Fruit fly (Drosophila melanogaster) whole organism, embryonic: ENCODE results near the gene Ythdc1.

Experiments used
- Abd-B ChIP-seq: fragments of 200-800 bp; sonication (Bioruptor generic); optimal IDR thresholded peaks from 2 replicates; lab custom pipeline; 2018; ENCODE audit warnings: missing biosample characterization, mild to moderate bottlenecking, missing genetic modification characterization, moderate library complexity
- B-H2 ChIP-seq: fragments of 200-800 bp; sonication (Bioruptor generic); optimal IDR thresholded peaks from 2 replicates; lab custom pipeline; 2018; ENCODE audit warnings: missing biosample characterization, mild to moderate bottlenecking, missing genetic modification characterization
- Bgb ChIP-seq: fragments of 200-800 bp; sonication (Bioruptor generic); IDR thresholded peaks from 2 replicates; pipeline ENCODE4 v1.3.6; 2022; ENCODE audit warnings: missing biosample characterization, missing genetic modification characterization; ENCODE audit not compliant: partially characterized antibody
- CG10366 ChIP-seq: fragments of 200-800 bp; sonication (Bioruptor generic); IDR thresholded peaks from 2 replicates; pipeline ENCODE4 v1.3.6; 2022; ENCODE audit warnings: missing biosample characterization, missing genetic modification characterization
- CG11560 ChIP-seq: fragments of 200-800 bp; sonication (Bioruptor generic); IDR thresholded peaks from 3 replicates; pipeline ENCODE4 v1.3.6; 2022; ENCODE audit warnings: missing biosample characterization, missing genetic modification characterization
- CG12299 ChIP-seq: fragments of 200-800 bp; sonication (Bioruptor generic); optimal IDR thresholded peaks from 2 replicates; lab custom pipeline; 2018; ENCODE audit warnings: missing biosample characterization, mild to moderate bottlenecking, missing genetic modification characterization
- CG12942 ChIP-seq: fragments of 200-800 bp; sonication (Bioruptor generic); optimal IDR thresholded peaks from 3 replicates; lab custom pipeline; 2016; ENCODE audit warnings: missing biosample characterization, missing genetic modification characterization
- CG15479 ChIP-seq: fragments of 200-800 bp; sonication (Bioruptor generic); optimal IDR thresholded peaks from 3 replicates; lab custom pipeline; 2019; ENCODE audit warnings: missing biosample characterization, mild to moderate bottlenecking, missing genetic modification characterization, moderate library complexity
- CG17328 ChIP-seq: fragments of 200-800 bp; sonication (Bioruptor generic); IDR thresholded peaks from 2 replicates; pipeline ENCODE4 v1.3.6; 2022; ENCODE audit warnings: missing biosample characterization, missing genetic modification characterization
- CG17612 ChIP-seq: fragments of 200-800 bp; sonication (Bioruptor generic); IDR thresholded peaks from 2 replicates; pipeline ENCODE4 v1.3.6; 2022; ENCODE audit warnings: missing biosample characterization, missing genetic modification characterization
- CG18619 ChIP-seq: fragments of 200-800 bp; sonication (Bioruptor generic); optimal IDR thresholded peaks from 3 replicates; lab custom pipeline; 2017; ENCODE audit warnings: missing biosample characterization, mild to moderate bottlenecking, missing genetic modification characterization
- CG2120 ChIP-seq: fragments of 200-800 bp; sonication (Bioruptor generic); optimal IDR thresholded peaks from 3 replicates; lab custom pipeline; 2016; ENCODE audit warnings: missing biosample characterization, missing genetic modification characterization
- CG2889 ChIP-seq: fragments of 200-800 bp; sonication (Bioruptor generic); IDR thresholded peaks from 3 replicates; pipeline ENCODE4 v1.3.6; 2022; ENCODE audit warnings: missing biosample characterization, missing genetic modification characterization
- CG31224 ChIP-seq: fragments of 200-800 bp; sonication (Bioruptor generic); IDR thresholded peaks from 2 replicates; pipeline ENCODE4 v1.3.6; 2022; ENCODE audit warnings: missing biosample characterization, missing genetic modification characterization
- CG33213 ChIP-seq: fragments of 200-800 bp; sonication (Bioruptor generic); optimal IDR thresholded peaks from 3 replicates; lab custom pipeline; 2016; ENCODE audit warnings: missing biosample characterization, missing genetic modification characterization
- CG4424 ChIP-seq: fragments of 200-800 bp; sonication (Bioruptor generic); optimal IDR thresholded peaks from 3 replicates; lab custom pipeline; 2016; ENCODE audit warnings: missing biosample characterization, missing genetic modification characterization
- CG4730 ChIP-seq: fragments of 200-800 bp; sonication (Bioruptor generic); IDR thresholded peaks from 2 replicates; pipeline ENCODE4 v1.3.6; 2022; ENCODE audit warnings: missing biosample characterization, missing genetic modification characterization
- CG4820 ChIP-seq: fragments of 200-800 bp; sonication (Bioruptor generic); optimal IDR thresholded peaks from 3 replicates; lab custom pipeline; 2016; ENCODE audit warnings: missing biosample characterization, missing genetic modification characterization
- CG5245 ChIP-seq: fragments of 200-800 bp; sonication (Bioruptor generic); optimal IDR thresholded peaks from 3 replicates; lab custom pipeline; 2016; ENCODE audit warnings: missing biosample characterization, missing genetic modification characterization
- CG6175 ChIP-seq: fragments of 200-800 bp; sonication (Bioruptor generic); IDR thresholded peaks from 3 replicates; pipeline ENCODE4 v1.3.6; 2022; ENCODE audit warnings: missing biosample characterization, missing genetic modification characterization
- CG7271 ChIP-seq: fragments of 200-800 bp; sonication (Bioruptor generic); optimal IDR thresholded peaks from 2 replicates; lab custom pipeline; 2018; ENCODE audit warnings: missing biosample characterization, mild to moderate bottlenecking, missing genetic modification characterization, moderate library complexity
- CG8290 ChIP-seq, 3 experiments: fragments of 200-800 bp; sonication (Bioruptor generic); optimal IDR thresholded peaks; 2 replicates each; lab custom pipeline; 2016 to 2019; ENCODE audit warnings: missing biosample characterization in 3 of 3, missing genetic modification characterization in 3 of 3, mild to moderate bottlenecking in 2 of 3, moderate library complexity in 1 of 3
- CG8478 ChIP-seq: fragments of >200 bp; optimal IDR thresholded peaks from 2 replicates; lab custom pipeline; 2018
- Camta ChIP-seq: fragments of 200-800 bp; sonication (Bioruptor generic); optimal IDR thresholded peaks from 2 replicates; lab custom pipeline; 2016; ENCODE audit warnings: missing biosample characterization, missing genetic modification characterization
- CrebB ChIP-seq: fragments of 200-800 bp; sonication (Bioruptor generic); optimal IDR thresholded peaks from 3 replicates; lab custom pipeline; 2018; ENCODE audit warnings: missing biosample characterization, mild to moderate bottlenecking, missing genetic modification characterization
- Doc2 ChIP-seq: fragments of 200-800 bp; sonication (Bioruptor generic); IDR thresholded peaks from 2 replicates; pipeline ENCODE4 v1.3.6; 2022; ENCODE audit warnings: missing biosample characterization, missing genetic modification characterization
- Gsc ChIP-seq: fragments of 200-800 bp; sonication (Bioruptor generic); IDR thresholded peaks from 2 replicates; pipeline ENCODE4 v1.3.6; 2022; ENCODE audit warnings: missing biosample characterization, missing genetic modification characterization
- Hey ChIP-seq: fragments of 200-800 bp; sonication (Bioruptor generic); optimal IDR thresholded peaks from 3 replicates; lab custom pipeline; 2018; ENCODE audit warnings: missing biosample characterization, mild to moderate bottlenecking, missing genetic modification characterization
- Lpt ChIP-seq: fragments of >200 bp; optimal IDR thresholded peaks from 2 replicates; lab custom pipeline; 2018; ENCODE audit warnings: missing biosample characterization, missing genetic modification characterization
- NFAT ChIP-seq: fragments of 200-800 bp; sonication (Bioruptor generic); IDR thresholded peaks from 2 replicates; pipeline ENCODE4 v1.3.6; 2022; ENCODE audit warnings: missing biosample characterization, missing genetic modification characterization
- NfI ChIP-seq: fragments of 200-800 bp; sonication (Bioruptor generic); optimal IDR thresholded peaks from 3 replicates; lab custom pipeline; 2018; ENCODE audit warnings: missing biosample characterization, mild to moderate bottlenecking, missing genetic modification characterization, moderate library complexity
- Sox102F ChIP-seq: fragments of 200-800 bp; sonication (Bioruptor generic); optimal IDR thresholded peaks from 2 replicates; lab custom pipeline; 2018; ENCODE audit warnings: missing biosample characterization, mild to moderate bottlenecking, missing genetic modification characterization, moderate library complexity
- TFAM ChIP-seq: fragments of 200-800 bp; sonication (Bioruptor generic); optimal IDR thresholded peaks from 2 replicates; lab custom pipeline; 2017; ENCODE audit warnings: missing biosample characterization, missing genetic modification characterization, inconsistent platforms
- abd-A ChIP-seq: fragments of 200-800 bp; sonication (Bioruptor generic); optimal IDR thresholded peaks from 3 replicates; lab custom pipeline; 2019; ENCODE audit warnings: missing biosample characterization, mild to moderate bottlenecking, missing genetic modification characterization, moderate library complexity
- az2 ChIP-seq: fragments of 200-800 bp; sonication (Bioruptor generic); optimal IDR thresholded peaks from 3 replicates; lab custom pipeline; 2016; ENCODE audit warnings: missing biosample characterization, missing genetic modification characterization
- br ChIP-seq: fragments of >200 bp; optimal IDR thresholded peaks from 2 replicates; lab custom pipeline; 2017
- cg ChIP-seq: fragments of 200-800 bp; sonication (Bioruptor generic); optimal IDR thresholded peaks from 3 replicates; lab custom pipeline; 2019; ENCODE audit warnings: missing biosample characterization, mild to moderate bottlenecking, missing genetic modification characterization, moderate library complexity
- dm ChIP-seq: fragments of 200-800 bp; sonication (Bioruptor generic); optimal IDR thresholded peaks from 3 replicates; lab custom pipeline; 2016; ENCODE audit warnings: missing biosample characterization, missing genetic modification characterization
- ftz-f1 ChIP-seq: fragments of 200-800 bp; sonication (Bioruptor generic); optimal IDR thresholded peaks from 2 replicates; lab custom pipeline; 2016; ENCODE audit warnings: missing biosample characterization, missing genetic modification characterization
- gt ChIP-seq: fragments of 200-800 bp; sonication (Bioruptor generic); IDR thresholded peaks from 2 replicates; pipeline ENCODE4 v1.3.6; 2022; ENCODE audit warnings: missing biosample characterization, missing genetic modification characterization
- kah ChIP-seq: fragments of 200-800 bp; sonication (Bioruptor generic); optimal IDR thresholded peaks from 2 replicates; lab custom pipeline; 2018; ENCODE audit warnings: missing biosample characterization, mild to moderate bottlenecking, missing genetic modification characterization
- lab ChIP-seq: fragments of 200-800 bp; sonication (Bioruptor generic); optimal IDR thresholded peaks from 3 replicates; lab custom pipeline; 2017; ENCODE audit warnings: missing biosample characterization, missing genetic modification characterization, mild to moderate bottlenecking, moderate library complexity, missing genetic modification reagents
- lola ChIP-seq, 3 experiments: fragments of >200 bp in 2 of 3; fragments of 200-800 bp in 1 of 3; sonication (Bioruptor generic) in 1 of 3; optimal IDR thresholded peaks; 2 replicates each; lab custom pipeline; 2017 to 2019; ENCODE audit warnings: missing biosample characterization in 3 of 3, missing genetic modification characterization in 3 of 3, mild to moderate bottlenecking in 1 of 3, moderate library complexity in 1 of 3
- nom ChIP-seq: fragments of 200-800 bp; sonication (Bioruptor generic); optimal IDR thresholded peaks from 2 replicates; lab custom pipeline; 2017; ENCODE audit warnings: missing biosample characterization, missing genetic modification characterization, mild to moderate bottlenecking, moderate library complexity, missing genetic modification reagents
- onecut ChIP-seq: fragments of 200-800 bp; sonication (Bioruptor generic); IDR thresholded peaks from 2 replicates; pipeline ENCODE4 v1.3.6; 2022; ENCODE audit warnings: missing biosample characterization, missing genetic modification characterization
- pita ChIP-seq: fragments of 200-800 bp; sonication (Bioruptor generic); optimal IDR thresholded peaks from 2 replicates; lab custom pipeline; 2017; ENCODE audit warnings: missing biosample characterization, mild to moderate bottlenecking, missing genetic modification characterization
- sd ChIP-seq: fragments of 200-800 bp; sonication (Bioruptor generic); optimal IDR thresholded peaks from 3 replicates; lab custom pipeline; 2018; ENCODE audit warnings: missing biosample characterization, mild to moderate bottlenecking, missing genetic modification characterization, moderate library complexity
- tin ChIP-seq: fragments of 200-800 bp; sonication (Bioruptor generic); optimal IDR thresholded peaks from 3 replicates; lab custom pipeline; 2016; ENCODE audit warnings: missing biosample characterization, missing genetic modification characterization
- tll ChIP-seq, 2 experiments: fragments of 200-800 bp in 1 of 2; fragments of >200 bp in 1 of 2; sonication (Bioruptor generic) in 1 of 2; optimal IDR thresholded peaks; 2 replicates each; lab custom pipeline; 2017 to 2019; ENCODE audit warnings: missing biosample characterization in 2 of 2, missing genetic modification characterization in 2 of 2, mild to moderate bottlenecking in 1 of 2, moderate library complexity in 1 of 2
- unc-4 ChIP-seq: fragments of 200-800 bp; sonication (Bioruptor generic); IDR thresholded peaks from 2 replicates; pipeline ENCODE4 v1.3.6; 2022; ENCODE audit warnings: missing biosample characterization, missing genetic modification characterization; ENCODE audit not compliant: partially characterized antibody

The Ythdc1 gene

dm6 chr3L:3396056-3396455, 22.1 kb upstream of the Ythdc1 start (continued):
- TF ChIP-seq TFAM (GFP tag; lab: Kevin White, UChicago) = peak; percentile 56
- no peak for TF ChIP-seq Lpt (GFP tag; lab: Kevin White, UChicago)
- TF ChIP-seq abd-A (tag; lab: Kevin White, UChicago) = peak; percentile 29
- TF ChIP-seq CG8478 (lab: Kevin White, UChicago) = no peak
- peak; percentile 81 for TF ChIP-seq CG12299
- no peak for TF ChIP-seq CG2889
- 0 out of 2 replicates have a peak, but pooled peaks have one; percentile 23 for TF ChIP-seq CG17612 (GFP tag; lab: Robert Waterston, UW)
- TF ChIP-seq CG8290 (GFP tag; optimal IDR thresholded peaks at IDR 0.05; lab: Kevin White, UChicago) = peak; percentile 91
- TF ChIP-seq CG8290 (tag; optimal IDR thresholded peaks at IDR 0.05; lab: Kevin White, UChicago) = peak in 1 of 2 experiments; percentile 83
- TF ChIP-seq NfI (GFP tag; lab: Kevin White, UChicago) = peak; percentile 72
- no peak for TF ChIP-seq tll (GFP tag; optimal IDR thresholded peaks at IDR 0.05; lab: Kevin White, UChicago)
- no peak for TF ChIP-seq br
- TF ChIP-seq CG11560 (tag; lab: Robert Waterston, UW) = no peak
- no peak for TF ChIP-seq unc-4 (GFP tag; lab: Robert Waterston, UW)
- TF ChIP-seq CG5245 (GFP tag; lab: Kevin White, UChicago) = peak; percentile 83
- peak; percentile 88 for TF ChIP-seq tin (GFP tag; lab: Kevin White, UChicago)
- peak; percentile 94 for TF ChIP-seq CG4424
- TF ChIP-seq nom (GFP tag; lab: Kevin White, UChicago) = peak; percentile 77
- peak; percentile 71 for TF ChIP-seq CG33213 (GFP tag; lab: Kevin White, UChicago)
- peak; percentile 53 for TF ChIP-seq CG12942 (GFP tag; lab: Kevin White, UChicago)
- peak; percentile 83 for TF ChIP-seq onecut (GFP tag; lab: Robert Waterston, UW)
- peak; percentile 40 for TF ChIP-seq sd (tag; lab: Kevin White, UChicago)
- peak; percentile 60 for TF ChIP-seq dm (GFP tag; lab: Kevin White, UChicago)
- peak; percentile 76 for TF ChIP-seq CG10366
- peak in 1 of 3 experiments; percentile 97 for TF ChIP-seq lola (GFP tag; optimal IDR thresholded peaks at IDR 0.05; lab: Kevin White, UChicago)
- TF ChIP-seq CG4730 (GFP tag; lab: Robert Waterston, UW) = peak; percentile 76
- TF ChIP-seq cg (GFP tag; lab: Kevin White, UChicago) = no peak
- TF ChIP-seq CG4820 = peak; percentile 94
- peak; percentile 65 for TF ChIP-seq CrebB (tag; lab: Kevin White, UChicago)
- peak; percentile 88 for TF ChIP-seq Camta (GFP tag; lab: Kevin White, UChicago)
- TF ChIP-seq NFAT = no peak
- TF ChIP-seq CG6175 (GFP tag; lab: Robert Waterston, UW) = no peak
- no peak for TF ChIP-seq pita (GFP tag; lab: Kevin White, UChicago)
- TF ChIP-seq CG7271 = peak; percentile 81
- peak; percentile 67 for TF ChIP-seq Gsc (GFP tag; lab: Robert Waterston, UW)
- peak; percentile 63; the same call in 1 of the 2 replicates for TF ChIP-seq gt
- peak; percentile 81 for TF ChIP-seq Abd-B (GFP tag; lab: Kevin White, UChicago)
- no peak for TF ChIP-seq Doc2 (GFP tag; lab: Robert Waterston, UW)
- TF ChIP-seq CG31224 (GFP tag; lab: Robert Waterston, UW) = no peak
- no peak for TF ChIP-seq CG15479
- peak; percentile 93 for TF ChIP-seq az2 (GFP tag; lab: Kevin White, UChicago)
- peak; percentile 73 for TF ChIP-seq lab (GFP tag; lab: Kevin White, UChicago)
- peak; percentile 71 for TF ChIP-seq CG18619 (GFP tag; lab: Kevin White, UChicago)
- TF ChIP-seq CG2120 = no peak
- peak; percentile 93 for TF ChIP-seq Sox102F (GFP tag; lab: Kevin White, UChicago)
- TF ChIP-seq Bgb (GFP tag; lab: Robert Waterston, UW) = no peak
- no peak for TF ChIP-seq ftz-f1
- peak; percentile 9 for TF ChIP-seq Hey
- TF ChIP-seq B-H2 (GFP tag; lab: Kevin White, UChicago) = no peak
- TF ChIP-seq kah (GFP tag; lab: Kevin White, UChicago) = peak; percentile 83
- peak; percentile 95 for TF ChIP-seq CG17328 (GFP tag; lab: Robert Waterston, UW)
